Fruit fly (Drosophila melanogaster): ENCODE data around the gene Remo.

Remo gene

DNA sequence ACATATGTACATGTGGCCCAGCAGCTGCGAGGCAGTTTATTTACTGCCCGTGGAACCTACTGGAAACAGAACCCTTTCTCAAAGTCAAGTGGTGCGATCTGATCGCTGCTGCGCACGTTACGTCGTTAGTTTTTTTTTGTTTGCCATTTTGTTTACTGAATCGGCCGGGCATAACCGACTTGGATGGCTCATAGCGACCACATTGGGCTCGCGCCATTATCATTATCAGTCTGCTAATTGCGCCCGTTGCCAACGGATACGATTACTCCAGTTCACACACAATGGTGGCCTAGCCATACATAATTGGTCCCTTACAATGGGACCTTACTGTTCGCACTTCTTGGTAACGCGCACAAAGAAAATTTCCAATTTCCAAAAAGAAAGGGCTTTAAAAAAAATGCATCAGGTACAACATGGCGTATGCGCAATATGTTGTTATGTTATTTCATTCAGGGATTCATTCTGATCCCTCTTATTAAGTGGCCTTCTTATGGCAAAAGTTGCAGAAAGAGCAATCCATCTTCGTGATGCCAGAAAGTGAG, 44.9 kb downstream of the Remo start (continued):
- TF ChIP-seq CG34376 (GFP tag; optimal IDR thresholded peaks at IDR 0.05) (peak; percentile 12), cwo (GFP tag; optimal IDR thresholded peaks at IDR 0.05) (peak; percentile 41), ase (GFP tag; IDR thresholded peaks at IDR 0.05) (no peak), sqz (GFP tag; optimal IDR thresholded peaks at IDR 0.05) (peak; percentile 32), sob (GFP tag; IDR thresholded peaks at IDR 0.05) (no peak), dm (GFP tag; optimal IDR thresholded peaks at IDR 0.05) (peak; percentile 31), Lpt (GFP tag; optimal IDR thresholded peaks at IDR 0.05) (no peak), CG3281 (GFP tag; optimal IDR thresholded peaks at IDR 0.05) (peak; percentile 36), Hmx (GFP tag; optimal IDR thresholded peaks at IDR 0.05) (no peak), grau (tag; optimal IDR thresholded peaks at IDR 0.05) (peak; percentile 46), CG6765 (GFP tag; optimal IDR thresholded peaks at IDR 0.05) (no peak), CG18599 (GFP tag; optimal IDR thresholded peaks at IDR 0.05) (peak; percentile 44)

DNA sequence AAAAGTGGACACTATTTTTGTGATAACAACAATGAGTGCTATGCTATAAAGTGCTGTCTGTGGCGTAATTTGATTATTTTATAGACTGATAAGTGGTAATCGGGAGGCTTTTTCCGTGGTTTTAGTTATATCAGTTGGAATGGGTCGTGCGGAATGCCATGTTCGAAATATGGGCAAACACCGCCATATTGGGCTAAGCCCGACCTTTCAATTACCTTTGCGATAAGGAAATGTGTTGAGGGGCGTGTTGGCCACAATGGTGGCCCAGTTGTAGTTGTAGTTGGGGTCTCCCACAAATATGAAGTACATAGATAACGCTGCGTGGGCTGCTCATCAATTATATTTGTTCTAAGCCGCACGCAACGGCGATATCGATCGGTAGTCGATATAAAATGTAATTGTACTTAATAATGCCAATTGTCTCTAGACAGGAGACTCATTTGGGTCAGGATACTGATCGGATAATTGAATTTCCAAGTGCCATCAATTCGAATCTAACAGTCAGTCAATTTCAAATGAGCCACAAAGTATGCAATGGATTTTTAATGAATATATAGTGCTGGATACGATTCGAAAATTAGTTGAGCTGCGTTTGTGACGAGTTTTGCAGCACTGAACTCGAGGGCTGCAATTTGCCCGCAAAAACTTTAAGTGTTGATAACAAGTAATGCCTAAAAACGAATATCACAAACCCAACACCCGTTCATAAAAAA, 46.7 kb downstream of the Remo start:
- peak; percentile 66 for TF ChIP-seq Lhr (GFP tag; optimal IDR thresholded peaks at IDR 0.05)
- peak in 1 of 2 experiments; percentile 31 for TF ChIP-seq Hr51 (GFP tag; optimal IDR thresholded peaks at IDR 0.05)
- TF ChIP-seq CG11456 (GFP tag; IDR thresholded peaks at IDR 0.05): no peak; the same call in 2 of the 3 replicates
- TF ChIP-seq Bteb2 (GFP tag; optimal IDR thresholded peaks at IDR 0.05): peak; percentile 24
- TF ChIP-seq ro (GFP tag; IDR thresholded peaks at IDR 0.05): no peak
- 0 out of 2 replicates have a peak, but pooled peaks have one; percentile 28 for TF ChIP-seq sens-2 (GFP tag; IDR thresholded peaks at IDR 0.05)
- TF ChIP-seq Dbx (GFP tag; IDR thresholded peaks at IDR 0.05): 0 out of 3 replicates have a peak, but pooled peaks have one; percentile 45
- peak; percentile 5 for TF ChIP-seq Mes4 (GFP tag; optimal IDR thresholded peaks at IDR 0.05)
- TF ChIP-seq NfI (GFP tag; optimal IDR thresholded peaks at IDR 0.05): peak; percentile 47
- TF ChIP-seq CG10267 (tag; optimal IDR thresholded peaks at IDR 0.05): peak; percentile 95
- peak; percentile 36 for TF ChIP-seq run (tag; optimal IDR thresholded peaks at IDR 0.05)
- TF ChIP-seq Bgb (GFP tag; IDR thresholded peaks at IDR 0.05; ENCODE audit: partially characterized antibody): no peak
- peak; percentile 35 for TF ChIP-seq vfl (GFP tag; optimal IDR thresholded peaks at IDR 0.05)
- TF ChIP-seq CoRest (tag; optimal IDR thresholded peaks at IDR 0.05): peak; percentile 1
- TF ChIP-seq Taf1 (GFP tag; IDR thresholded peaks at IDR 0.05): no peak
- TF ChIP-seq CG1832 (GFP tag; optimal IDR thresholded peaks at IDR 0.05): no peak
- TF ChIP-seq crc (GFP tag; optimal IDR thresholded peaks at IDR 0.05): no peak
- peak; percentile 8 for TF ChIP-seq bab2 (GFP tag; optimal IDR thresholded peaks at IDR 0.05)
- TF ChIP-seq Bdp1 (GFP tag; optimal IDR thresholded peaks at IDR 0.05): peak; percentile 5
- no peak for TF ChIP-seq Tbp (GFP tag; optimal IDR thresholded peaks at IDR 0.05)
- no peak for TF ChIP-seq ash1 (GFP tag; optimal IDR thresholded peaks at IDR 0.05)
- peak; percentile 52 to 62 for TF ChIP-seq dpn (GFP tag; optimal IDR thresholded peaks at IDR 0.05)
- no peak for TF ChIP-seq C15 (GFP tag; IDR thresholded peaks at IDR 0.05)
- peak; percentile 9 for TF ChIP-seq CG9727 (GFP tag; optimal IDR thresholded peaks at IDR 0.05)
- TF ChIP-seq Myb (GFP tag; optimal IDR thresholded peaks at IDR 0.05): peak; percentile 96
- peak; percentile 13; the same call in 1 of the 3 replicates for TF ChIP-seq CG34224 (GFP tag; IDR thresholded peaks at IDR 0.05; ENCODE audit: partially characterized antibody)
- TF ChIP-seq CG10654 (GFP tag; optimal IDR thresholded peaks at IDR 0.05): peak; percentile 25
- TF ChIP-seq CG9932 (GFP tag; IDR thresholded peaks at IDR 0.05): peak; percentile 70
- peak; percentile 9; the same call in 1 of the 2 replicates for TF ChIP-seq NFAT (GFP tag; IDR thresholded peaks at IDR 0.05)
- TF ChIP-seq CG1647 (GFP tag; optimal IDR thresholded peaks at IDR 0.05): peak; percentile 14
- no peak for TF ChIP-seq kah (GFP tag; optimal IDR thresholded peaks at IDR 0.05)
- TF ChIP-seq lab (GFP tag; optimal IDR thresholded peaks at IDR 0.05): peak; percentile 95
- peak; percentile 29 for TF ChIP-seq Max (GFP tag; optimal IDR thresholded peaks at IDR 0.05)
- peak; percentile 59; the same call in 1 of the 3 replicates for TF ChIP-seq ken (GFP tag; IDR thresholded peaks at IDR 0.05)
- peak; percentile 65 for TF ChIP-seq lilli (GFP tag; optimal IDR thresholded peaks at IDR 0.05)
- TF ChIP-seq sens (GFP tag): peak; percentile 83
